Worm (Caenorhabditis elegans) whole organism, L1 larva: ENCODE data around the gene rnf-5.

Experiments
- lir-3 ChIP-seq: sonication (generic microtip); optimal IDR thresholded peaks from 2 replicates; lab custom pipeline; 2016; ENCODE audit warnings: mild to moderate bottlenecking, missing genetic modification characterization, moderate library complexity, missing compliant biosample characterization; ENCODE audit not compliant: poor library complexity
- nhr-19 ChIP-seq: fragments of 200-800 bp; sonication (Bioruptor generic); conservative IDR thresholded peaks from 2 replicates; pipeline ENCODE4 v1.3.6; 2022; ENCODE audit warnings: missing genetic modification characterization, missing compliant biosample characterization
- nhr-76 ChIP-seq: sonication (generic microtip); optimal IDR thresholded peaks from 2 replicates; lab custom pipeline; 2017; ENCODE audit warnings: missing biosample characterization, missing genetic modification characterization
- pqm-1 ChIP-seq: sonication (generic microtip); optimal IDR thresholded peaks from 3 replicates; lab custom pipeline; 2017; ENCODE audit warnings: missing biosample characterization, missing genetic modification characterization
- unc-62 ChIP-seq: fragments of 150-350 bp; optimal IDR thresholded peaks from 2 replicates; lab custom pipeline; 2014; ENCODE audit warnings: missing biosample characterization, missing genetic modification reagents, missing genetic modification characterization

DNA sequence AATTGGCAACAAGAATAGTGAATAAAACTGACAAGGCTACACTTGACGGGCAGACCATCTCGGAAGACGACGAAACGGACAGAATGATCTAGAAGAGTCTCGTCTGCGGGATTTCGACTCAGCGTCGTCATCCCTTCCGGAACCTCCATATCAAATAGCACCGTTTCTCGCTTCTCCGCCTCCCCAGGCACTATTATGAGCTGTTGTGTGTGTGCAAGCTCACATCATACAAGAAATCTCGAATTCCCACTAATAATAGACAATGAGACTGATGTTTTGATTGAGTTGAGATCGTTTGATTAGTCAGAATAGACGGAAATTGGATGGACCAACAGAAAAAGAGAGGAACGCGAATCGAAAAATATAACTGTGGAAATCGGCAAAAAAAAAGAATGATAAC, 23.6 kb upstream of the rnf-5 start, which contains the start of gene spp-28:
- TF ChIP-seq lir-3 = no peak
- TF ChIP-seq unc-62 (GFP tag; lab: Kevin White, UChicago) = no peak
- TF ChIP-seq nhr-76 (tag; lab: Kevin White, UChicago) = no peak
- no peak for TF ChIP-seq nhr-19 (GFP tag; lab: Robert Waterston, UW)
- TF ChIP-seq pqm-1 = no peak
